Fruit fly (Drosophila melanogaster): Measurements from ENCODE around the gene Pomp.

Pomp gene

dm6 chr2L:20752160-20752559 lies 35.3 kb upstream of the Pomp start, which contains the start of the genes Amacr and Ns4 (continued):
- TF ChIP-seq CG34406 (GFP tag; optimal IDR thresholded peaks at IDR 0.05) (peak; percentile 52), lz (GFP tag; optimal IDR thresholded peaks at IDR 0.05) (peak; percentile 58), net (GFP tag; optimal IDR thresholded peaks at IDR 0.05) (peak; percentile 80), Sox14 (GFP tag; optimal IDR thresholded peaks at IDR 0.05) (peak; percentile 84), fd59A (GFP tag; optimal IDR thresholded peaks at IDR 0.05) (peak; percentile 16), CG6792 (GFP tag; optimal IDR thresholded peaks at IDR 0.05) (peak; percentile 50), svp (GFP tag) (no peak), topi (GFP tag; optimal IDR thresholded peaks at IDR 0.05) (peak; percentile 75), CG32006 (GFP tag; optimal IDR thresholded peaks at IDR 0.05) (peak; percentile 76), CG31627 (GFP tag; optimal IDR thresholded peaks at IDR 0.05) (peak; percentile 80), dac (GFP tag; optimal IDR thresholded peaks at IDR 0.05) (peak; percentile 67), CG8319 (GFP tag; optimal IDR thresholded peaks at IDR 0.05) (peak; percentile 26), CG6854 (GFP tag; optimal IDR thresholded peaks at IDR 0.05) (peak; percentile 72), Lpt (GFP tag; optimal IDR thresholded peaks at IDR 0.05) (peak; percentile 52)

- TF ChIP-seq eg (GFP tag; IDR thresholded peaks at IDR 0.05), result no peak
- TF ChIP-seq CG3032 (tag; optimal IDR thresholded peaks at IDR 0.05), result no peak
- TF ChIP-seq OdsH (GFP tag; optimal IDR thresholded peaks at IDR 0.05), result no peak
- TF ChIP-seq CG4318 (GFP tag; optimal IDR thresholded peaks at IDR 0.05), result no peak
- TF ChIP-seq spab (GFP tag; optimal IDR thresholded peaks at IDR 0.05), result no peak
- no peak for TF ChIP-seq CG32006 (GFP tag; optimal IDR thresholded peaks at IDR 0.05)
- no peak for TF ChIP-seq CG10669 (GFP tag; optimal IDR thresholded peaks at IDR 0.05)
- TF ChIP-seq Lpt (GFP tag; optimal IDR thresholded peaks at IDR 0.05), result no peak
- TF ChIP-seq acj6 (GFP tag; optimal IDR thresholded peaks at IDR 0.05), result peak; percentile 10
- TF ChIP-seq Eip93F (GFP tag; optimal IDR thresholded peaks at IDR 0.05), result peak; percentile 58
- TF ChIP-seq Smox (GFP tag; optimal IDR thresholded peaks at IDR 0.05), result no peak
- TF ChIP-seq topi (GFP tag; optimal IDR thresholded peaks at IDR 0.05), result no peak
- no peak for TF ChIP-seq Sox102F (GFP tag; optimal IDR thresholded peaks at IDR 0.05)
- TF ChIP-seq Eip78C (GFP tag), result peak; percentile 38
- no peak for TF ChIP-seq Hr39 (GFP tag; optimal IDR thresholded peaks at IDR 0.05)
Measured at dm6 chr2L:20757808-20758187, 29.7 kb upstream of the Pomp start, which contains the start of the genes Rhau and dia. Gene Rhau, minus strand, starts transcription at chr2L:20757985. Gene dia, plus strand, starts transcription at chr2L:20758144.

dm6 chr2L:20758188-20758846 lies 29.1 kb upstream of the Pomp start:
- TF ChIP-seq net (GFP tag; optimal IDR thresholded peaks at IDR 0.05) (peak; percentile 9), ss (GFP tag; optimal IDR thresholded peaks at IDR 0.05) (peak; percentile 2 to 4), Sox14 (GFP tag; optimal IDR thresholded peaks at IDR 0.05) (peak; percentile 21), CG6854 (GFP tag; optimal IDR thresholded peaks at IDR 0.05) (peak; percentile 24), Smox (GFP tag; optimal IDR thresholded peaks at IDR 0.05) (no peak), CG3919 (GFP tag; optimal IDR thresholded peaks at IDR 0.05) (peak; percentile 28), Lpt (GFP tag; optimal IDR thresholded peaks at IDR 0.05) (no peak), CG32006 (GFP tag; optimal IDR thresholded peaks at IDR 0.05) (peak; percentile 38), dac (GFP tag; optimal IDR thresholded peaks at IDR 0.05) (peak; percentile 30), CG15336 (GFP tag; IDR thresholded peaks at IDR 0.05) (peak; percentile 55; the same call in 1 of the 2 replicates), eg (GFP tag; IDR thresholded peaks at IDR 0.05) (peak; percentile 84), Sox102F (GFP tag; optimal IDR thresholded peaks at IDR 0.05) (peak; percentile 5), topi (GFP tag; optimal IDR thresholded peaks at IDR 0.05) (peak; percentile 20), lz (GFP tag; optimal IDR thresholded peaks at IDR 0.05) (peak; percentile 17), vri (GFP tag; optimal IDR thresholded peaks at IDR 0.05) (peak; percentile 36), CG11294 (GFP tag; IDR thresholded peaks at IDR 0.05) (0 out of 2 replicates have a peak, but pooled peaks have one; percentile 28), CG3032 (tag; optimal IDR thresholded peaks at IDR 0.05) (no peak), CG9139 (GFP tag; optimal IDR thresholded peaks at IDR 0.05) (no peak), Eip75B (GFP tag; optimal IDR thresholded peaks at IDR 0.05) (peak; percentile 3), CG8119 (GFP tag; IDR thresholded peaks at IDR 0.05) (peak; percentile 56; the same call in 1 of the 3 replicates), fkh (GFP tag; optimal IDR thresholded peaks at IDR 0.05) (peak; percentile 69), CG10631 (GFP tag; optimal IDR thresholded peaks at IDR 0.05) (no peak), dsx (GFP tag; optimal IDR thresholded peaks at IDR 0.05; ENCODE audit: poor library complexity, severe bottlenecking) (no peak), CG6276 (GFP tag; optimal IDR thresholded peaks at IDR 0.05) (peak; percentile 75), Eip78C (GFP tag) (peak; percentile 57), cyc (GFP tag; optimal IDR thresholded peaks at IDR 0.05) (no peak), Hr38 (GFP tag; optimal IDR thresholded peaks at IDR 0.05) (no peak), CG6808 (GFP tag; optimal IDR thresholded peaks at IDR 0.05) (peak; percentile 22), Sox15 (GFP tag; optimal IDR thresholded peaks at IDR 0.05) (no peak), CG6792 (GFP tag; optimal IDR thresholded peaks at IDR 0.05) (no peak), Hr39 (GFP tag; optimal IDR thresholded peaks at IDR 0.05) (peak; percentile 2), CG6163 (GFP tag; IDR thresholded peaks at IDR 0.05) (peak; percentile 28; the same call in 1 of the 3 replicates)

All from whole organism, prepupa.